Fruit fly (Drosophila melanogaster) whole organism: ENCODE data around the gene IP3K2.

Experiments used
- EcR ChIP-seq, 2 experiments: fragments of >200 bp; optimal IDR thresholded peaks; 2 replicates each; lab custom pipeline; 2017; ENCODE audit warnings: missing biosample characterization in 2 of 2, missing genetic modification characterization in 2 of 2, missing genetic modification reagents in 2 of 2
- pan ChIP-seq: fragments of >200 bp; optimal IDR thresholded peaks from 2 replicates; lab custom pipeline; 2017
- psq ChIP-seq: fragments of >200 bp; optimal IDR thresholded peaks from 2 replicates; lab custom pipeline; 2017

DNA sequence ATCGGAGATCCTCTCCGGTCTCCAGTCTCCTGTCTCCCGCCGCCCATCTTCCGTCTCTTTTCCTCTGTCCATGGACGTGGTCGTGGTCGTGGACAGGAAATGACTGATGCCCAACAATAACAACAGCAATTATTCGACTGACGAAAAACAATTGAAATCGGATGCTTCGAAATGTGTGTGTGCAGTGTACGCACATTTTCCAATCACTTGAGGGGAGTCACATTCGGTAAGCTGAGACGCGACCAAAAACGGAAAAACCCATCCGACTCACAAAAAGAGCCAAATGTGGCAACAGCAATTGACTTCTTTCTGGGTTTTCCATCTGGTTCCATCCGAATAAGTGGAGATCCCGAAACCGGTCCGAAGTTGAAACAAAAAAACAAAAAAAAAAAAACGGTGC lies 66.0 kb downstream of the IP3K2 start:
- no peak for TF ChIP-seq psq (lab: Kevin White, UChicago)
- TF ChIP-seq EcR (GFP tag; optimal IDR thresholded peaks at IDR 0.05; lab: Kevin White, UChicago) = no peak
- TF ChIP-seq pan (lab: Kevin White, UChicago) = no peak
